Fruit fly (Drosophila melanogaster): Measurements from ENCODE around the gene ghi.

- TF ChIP-seq CTCF (optimal IDR thresholded peaks at IDR 0.05) (no peak), CG8478 (optimal IDR thresholded peaks at IDR 0.05) (no peak)
Observed at dm6 chr3L:9423757-9424527, 27.7 kb upstream of the ghi start.
